Fruit fly (Drosophila melanogaster): ENCODE results near the gene cDIP.

The cDIP gene

DNA sequence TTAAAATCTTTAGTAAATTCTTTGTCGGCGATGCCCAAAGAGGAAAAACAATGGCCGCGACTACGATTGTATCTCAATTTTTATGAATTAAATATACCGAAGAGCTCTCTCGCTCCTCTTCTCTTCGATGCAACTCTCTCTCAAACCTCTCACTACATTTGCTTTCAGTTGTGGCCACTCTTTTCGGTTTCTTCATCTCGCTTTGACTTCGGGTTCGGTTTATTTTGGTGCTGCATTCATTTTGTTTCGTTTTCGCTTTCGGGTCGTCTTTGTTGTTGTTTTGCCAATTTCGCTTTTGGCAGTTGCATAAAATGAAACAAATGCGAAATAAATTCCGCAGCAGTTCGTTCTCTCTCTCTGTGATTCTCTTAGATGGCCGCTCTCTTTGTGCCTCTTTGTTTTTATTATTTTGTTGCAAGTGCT lies 8.0 kb downstream of the cDIP start (continued):
- TF ChIP-seq CG10654 (GFP tag; optimal IDR thresholded peaks at IDR 0.05) = no peak
- TF ChIP-seq Hr39 (optimal IDR thresholded peaks at IDR 0.05) = no peak
- peak; percentile 38; the same call in 1 of the 4 replicates for TF ChIP-seq Dll (GFP tag; IDR thresholded peaks at IDR 0.05; ENCODE audit: partially characterized antibody)
- TF ChIP-seq CG9215 (GFP tag; IDR thresholded peaks at IDR 0.05) = no peak
- no peak for TF ChIP-seq oc (tag; optimal IDR thresholded peaks at IDR 0.05)
- peak; percentile 72 for TF ChIP-seq lbe (GFP tag; optimal IDR thresholded peaks at IDR 0.05)
- TF ChIP-seq sc (optimal IDR thresholded peaks at IDR 0.05) = no peak
- no peak for TF ChIP-seq sc (GFP tag; optimal IDR thresholded peaks at IDR 0.05)
- no peak for TF ChIP-seq stc (GFP tag; IDR thresholded peaks at IDR 0.05)

DNA sequence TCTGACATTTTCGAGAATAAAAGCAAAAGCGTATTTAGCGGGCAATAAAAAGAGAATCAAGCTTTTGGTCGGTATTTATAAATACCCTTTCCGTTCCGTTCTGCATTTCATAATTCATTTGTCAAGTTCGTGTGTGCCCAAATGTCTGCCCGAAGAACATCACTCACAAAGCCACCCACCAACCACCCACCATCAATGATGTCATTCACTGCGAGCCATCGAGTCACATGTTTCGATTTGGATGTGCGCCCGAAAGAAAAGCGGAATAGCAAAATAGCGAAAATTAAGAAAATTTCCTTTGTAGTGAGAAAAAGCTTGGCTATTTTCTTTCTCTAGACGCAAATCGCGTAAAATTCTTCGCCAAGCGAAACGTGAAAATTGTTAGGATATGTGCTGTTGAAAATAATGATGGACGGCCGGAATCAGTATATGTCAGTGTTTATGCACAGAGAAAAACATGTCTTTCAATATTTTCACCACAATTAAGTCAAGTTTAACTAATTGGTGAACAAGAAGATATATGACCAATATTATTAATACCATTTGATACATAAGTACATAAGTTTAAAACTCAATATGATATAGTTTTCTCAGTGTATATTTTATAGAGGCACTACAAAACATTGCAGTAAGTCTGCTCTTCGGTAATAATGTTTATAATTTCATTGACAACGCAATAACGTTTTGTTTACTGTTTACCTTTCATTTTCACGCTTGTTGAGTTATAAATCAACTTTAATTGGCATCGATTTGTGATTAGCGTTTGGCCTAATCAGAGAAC lies 9.6 kb downstream of the cDIP start:
- TF ChIP-seq CG10431 (GFP tag; optimal IDR thresholded peaks at IDR 0.05) = no peak
- TF ChIP-seq rib (GFP tag; IDR thresholded peaks at IDR 0.05) = peak; percentile 41; the same call in 1 of the 2 replicates
- peak; percentile 59 for TF ChIP-seq gro (GFP tag; optimal IDR thresholded peaks at IDR 0.05)
- TF ChIP-seq peb (GFP tag; IDR thresholded peaks at IDR 0.05) = no peak
- no peak for TF ChIP-seq CG33213 (GFP tag; optimal IDR thresholded peaks at IDR 0.05)
- TF ChIP-seq CG13624 (GFP tag; optimal IDR thresholded peaks at IDR 0.05) = peak; percentile 60
- peak; percentile 53 for TF ChIP-seq CG8924 (tag; optimal IDR thresholded peaks at IDR 0.05)
- peak; percentile 4 for TF ChIP-seq ems (GFP tag; optimal IDR thresholded peaks at IDR 0.05)
- TF ChIP-seq CG17802 (tag; optimal IDR thresholded peaks at IDR 0.05) = no peak
- TF ChIP-seq abd-A (tag; optimal IDR thresholded peaks at IDR 0.05) = no peak
- no peak for TF ChIP-seq CG11456 (GFP tag; IDR thresholded peaks at IDR 0.05)
- no peak for TF ChIP-seq CG2199 (GFP tag; IDR thresholded peaks at IDR 0.05)
- TF ChIP-seq CG33557 (GFP tag; optimal IDR thresholded peaks at IDR 0.05) = no peak
- no peak for TF ChIP-seq Lim3 (GFP tag; IDR thresholded peaks at IDR 0.05)
- no peak for TF ChIP-seq odd (GFP tag; optimal IDR thresholded peaks at IDR 0.05)
- no peak for TF ChIP-seq Atf-2 (GFP tag; optimal IDR thresholded peaks at IDR 0.05)
- TF ChIP-seq pb (GFP tag; optimal IDR thresholded peaks at IDR 0.05) = no peak
- TF ChIP-seq CG6175 (GFP tag; IDR thresholded peaks at IDR 0.05) = no peak
- TF ChIP-seq CG18262 (tag; optimal IDR thresholded peaks at IDR 0.05) = peak; percentile 39
- TF ChIP-seq Deaf1 (tag; optimal IDR thresholded peaks at IDR 0.05) = peak; percentile 1
- no peak for TF ChIP-seq Hr78 (GFP tag; optimal IDR thresholded peaks at IDR 0.05)
- no peak for TF ChIP-seq sens-2 (GFP tag; IDR thresholded peaks at IDR 0.05)
- no peak for TF ChIP-seq CG30431 (GFP tag; optimal IDR thresholded peaks at IDR 0.05)
- TF ChIP-seq grn (GFP tag; optimal IDR thresholded peaks at IDR 0.05) = no peak
- peak; percentile 26 for TF ChIP-seq gcm (GFP tag; optimal IDR thresholded peaks at IDR 0.05)
- no peak for TF ChIP-seq dati (GFP tag; IDR thresholded peaks at IDR 0.05)
- no peak for TF ChIP-seq CG13287 (GFP tag; IDR thresholded peaks at IDR 0.05; ENCODE audit: partially characterized antibody)
- no peak for TF ChIP-seq ERR (GFP tag; optimal IDR thresholded peaks at IDR 0.05)
- no peak for TF ChIP-seq CG15073 (GFP tag; optimal IDR thresholded peaks at IDR 0.05)
- no peak for TF ChIP-seq CG9876 (GFP tag; optimal IDR thresholded peaks at IDR 0.05)
- no peak for TF ChIP-seq dimm (GFP tag; IDR thresholded peaks at IDR 0.05)
- peak; percentile 40; the same call in 1 of the 2 replicates for TF ChIP-seq ranshi (GFP tag; IDR thresholded peaks at IDR 0.05)
- TF ChIP-seq CG6683 (GFP tag; optimal IDR thresholded peaks at IDR 0.05) = peak; percentile 23
- no peak for TF ChIP-seq CG3163 (GFP tag; optimal IDR thresholded peaks at IDR 0.05)
- peak; percentile 55 for TF ChIP-seq fd96Cb (tag; optimal IDR thresholded peaks at IDR 0.05)
- no peak for TF ChIP-seq disco-r (GFP tag; optimal IDR thresholded peaks at IDR 0.05)
- no peak for TF ChIP-seq sqz (GFP tag; optimal IDR thresholded peaks at IDR 0.05)
- no peak for TF ChIP-seq dmrt11E (tag; optimal IDR thresholded peaks at IDR 0.05)
- peak; percentile 67 for TF ChIP-seq CG11695 (GFP tag; IDR thresholded peaks at IDR 0.05)
- peak; percentile 56 for TF ChIP-seq CG31441 (GFP tag; IDR thresholded peaks at IDR 0.05)
- TF ChIP-seq hbn (GFP tag; IDR thresholded peaks at IDR 0.05; ENCODE audit: partially characterized antibody) = no peak

All from whole organism, embryonic.